Worm (Caenorhabditis elegans): ENCODE data around the gene str-130.

DNA sequence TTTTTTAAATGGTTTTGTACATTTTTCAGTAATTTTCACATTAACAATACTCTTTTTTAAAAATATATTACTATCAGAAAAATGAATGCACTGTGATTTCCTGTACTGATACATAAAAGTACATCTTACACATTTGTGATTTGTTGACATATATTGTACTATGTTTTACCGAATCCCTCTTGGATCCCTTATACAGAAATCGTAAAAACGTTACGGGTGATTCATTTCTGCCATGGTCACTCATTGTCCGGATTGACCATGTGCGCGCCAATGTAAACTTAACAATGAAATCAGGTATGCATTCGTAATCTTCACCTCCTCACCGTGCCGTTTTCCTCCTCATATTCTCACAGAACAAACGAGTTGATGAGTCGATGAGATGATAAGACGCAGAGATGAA, 36.4 kb downstream of the str-130 start, which contains the start of gene ZC513.2:
- TF ChIP-seq mep-1 (tag; optimal IDR thresholded peaks at IDR 0.05): no peak
- no peak for TF ChIP-seq unc-62 (GFP tag; optimal IDR thresholded peaks at IDR 0.05 in 1 of 2)
- TF ChIP-seq unc-62 (tag; optimal IDR thresholded peaks at IDR 0.05): no peak
- TF ChIP-seq zip-2 (tag; optimal IDR thresholded peaks at IDR 0.05): no peak
- no peak for TF ChIP-seq spr-3 (GFP tag; optimal IDR thresholded peaks at IDR 0.05)
- TF ChIP-seq nhr-11 (tag; optimal IDR thresholded peaks at IDR 0.05): no peak

All from whole organism, L4 larva.